Fruit fly (Drosophila melanogaster): ENCODE measurements around the gene ppk11.

Gene ppk11

DNA sequence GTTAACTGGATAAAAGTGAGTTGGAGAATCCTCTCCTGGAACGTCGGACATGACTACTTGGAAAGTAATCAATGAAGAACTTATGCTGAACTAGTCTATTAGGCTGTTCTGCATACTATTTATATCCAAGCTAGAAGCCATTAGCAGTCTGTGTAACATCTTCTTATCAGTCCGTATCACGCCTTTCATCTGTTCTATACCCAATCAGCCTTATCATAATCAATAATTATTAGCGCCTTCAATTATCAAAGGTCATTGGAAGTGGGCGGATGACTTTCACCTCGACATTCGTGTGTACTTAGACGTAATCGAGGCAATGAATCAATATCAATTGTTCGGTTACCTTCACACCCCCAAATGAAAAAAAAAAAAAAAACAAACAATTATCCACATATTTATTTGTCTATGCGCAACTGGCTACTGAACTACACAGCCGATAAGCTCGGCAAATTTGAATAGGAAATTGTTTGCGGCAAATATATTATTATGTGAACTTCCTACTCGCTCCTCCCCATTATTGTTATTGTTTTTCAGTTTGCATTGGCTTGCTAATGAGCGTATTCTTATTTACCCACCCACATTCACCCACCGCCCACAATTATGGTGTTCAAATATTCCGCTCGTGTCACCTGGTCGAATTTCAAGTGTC is at the start of gene ppk11, which contains the start of gene ppk16:
Gene ppk11, minus strand, starts transcription at position 51 of the 649 bp plus-strand sequence.
Gene ppk16, minus strand, starts transcription at position 51 of the 649 bp plus-strand sequence.
- TF ChIP-seq rn (GFP tag; IDR thresholded peaks at IDR 0.05) (no peak), Ets98B (GFP tag; IDR thresholded peaks at IDR 0.05) (no peak), CG9948 (tag; optimal IDR thresholded peaks at IDR 0.05) (no peak), fd96Ca (GFP tag; IDR thresholded peaks at IDR 0.05) (no peak)

DNA sequence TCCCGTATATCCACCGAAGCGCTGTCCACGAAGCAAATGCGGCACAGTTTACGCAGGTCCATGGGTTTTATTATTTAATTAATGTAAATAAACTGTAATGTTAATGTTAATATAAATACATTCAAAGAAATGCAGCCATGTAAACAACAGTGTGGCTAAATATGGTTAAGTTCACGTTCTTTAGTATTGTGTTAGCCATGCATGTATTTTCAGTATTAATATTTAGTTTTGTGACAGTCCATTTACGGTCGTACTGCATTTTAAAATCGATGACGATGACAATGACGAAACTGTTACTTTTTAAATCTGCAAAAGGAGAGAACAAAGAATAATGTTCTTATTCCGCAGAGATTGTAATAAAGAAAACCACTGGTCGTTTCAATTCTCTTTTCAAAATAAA is 18.1 kb upstream of the ppk11 start, which contains the start of gene CG13123:
Gene CG13123, minus strand, starts transcription at position 163 of the 400 bp plus-strand sequence.
- TF ChIP-seq D1 (tag; optimal IDR thresholded peaks at IDR 0.05): peak; percentile 54
- TF ChIP-seq CG9948 (tag; optimal IDR thresholded peaks at IDR 0.05): no peak

DNA sequence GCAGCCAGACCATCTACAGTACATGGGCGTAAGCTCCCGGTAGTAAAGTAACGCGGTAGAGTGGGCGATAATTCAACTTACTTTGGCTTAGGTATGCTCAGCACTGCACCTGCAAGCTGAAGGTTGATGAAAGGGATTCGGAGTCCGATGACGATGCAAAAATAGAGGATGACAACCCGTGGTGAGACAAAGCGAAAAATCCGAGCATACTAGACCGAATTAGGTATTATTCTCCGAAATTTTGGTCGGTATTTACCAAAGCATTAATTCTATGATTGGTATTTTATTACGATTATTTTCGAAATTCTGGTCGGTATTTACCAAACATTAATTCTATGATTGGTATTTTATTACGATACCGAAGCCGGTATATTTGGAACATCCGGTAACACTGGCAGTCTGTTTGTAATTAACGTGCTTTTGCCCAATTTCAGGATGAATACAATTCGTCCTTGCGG is 15.7 kb upstream of the ppk11 start, which contains the start of gene CG4036:
Gene CG4036, plus strand, starts transcription at position 348 of the 458 bp plus-strand sequence.
- TF ChIP-seq Pif1A (GFP tag; optimal IDR thresholded peaks at IDR 0.05) (no peak), CG12605 (GFP tag; IDR thresholded peaks at IDR 0.05) (no peak), CG4496 (GFP tag; IDR thresholded peaks at IDR 0.05) (no peak), CG32121 (GFP tag; IDR thresholded peaks at IDR 0.05) (peak; percentile 32; the same call in 1 of the 2 replicates), fd96Ca (GFP tag; IDR thresholded peaks at IDR 0.05) (no peak), EcR (GFP tag; optimal IDR thresholded peaks at IDR 0.05) (peak; percentile 38)

DNA sequence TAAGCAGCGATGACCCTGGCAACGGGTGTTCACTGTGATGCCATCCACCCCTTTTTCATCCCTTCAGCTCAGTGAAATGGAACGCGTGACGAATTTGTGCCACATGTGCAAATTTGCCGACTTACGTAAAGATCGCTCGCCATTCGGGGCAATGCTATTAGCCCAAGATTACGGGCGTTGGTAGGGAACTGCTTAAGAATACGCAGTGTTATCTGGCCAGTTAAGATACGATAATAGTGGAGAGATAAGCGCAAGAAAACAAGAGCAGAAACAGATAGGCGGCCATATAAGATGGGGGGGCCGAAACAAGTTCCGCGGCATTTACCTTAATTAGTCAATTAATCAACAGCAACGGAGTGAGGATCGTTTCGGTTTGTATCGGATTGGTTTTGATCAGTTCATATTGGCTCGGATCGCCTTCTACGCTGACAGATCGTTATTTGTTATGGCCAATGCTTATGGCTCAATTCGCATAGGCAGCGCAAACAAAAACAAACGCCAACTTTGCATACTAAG is 11.1 kb upstream of the ppk11 start:
- TF ChIP-seq EcR (GFP tag; optimal IDR thresholded peaks at IDR 0.05) (peak; percentile 88), CG14655 (GFP tag; optimal IDR thresholded peaks at IDR 0.05) (no peak), CG17806 (tag; optimal IDR thresholded peaks at IDR 0.05) (no peak)

DNA sequence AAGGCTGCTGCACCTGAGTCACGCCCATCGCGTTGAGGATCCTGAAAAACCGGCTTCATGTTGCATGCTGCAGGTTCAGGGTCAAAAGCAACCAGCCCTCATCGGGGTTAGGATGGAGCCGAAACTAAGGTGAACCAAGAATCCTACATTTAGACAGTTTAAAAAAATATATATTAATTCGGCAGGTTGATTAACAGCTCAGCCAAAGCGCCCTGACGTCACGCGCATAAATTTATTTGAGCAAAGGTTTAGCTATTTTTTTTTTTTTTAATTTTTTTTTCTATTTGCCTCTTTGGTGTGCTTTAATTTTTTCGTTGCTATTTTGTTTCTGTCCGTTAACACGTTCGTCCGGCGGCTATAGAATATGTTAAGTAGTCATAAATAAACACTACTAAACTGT is 9.6 kb upstream of the ppk11 start:
- TF ChIP-seq CG14655 (GFP tag; optimal IDR thresholded peaks at IDR 0.05) (no peak), CG34367 (tag; optimal IDR thresholded peaks at IDR 0.05) (no peak), CG10348 (GFP tag; IDR thresholded peaks at IDR 0.05) (no peak), CG32121 (GFP tag; IDR thresholded peaks at IDR 0.05) (no peak), fd96Ca (GFP tag; IDR thresholded peaks at IDR 0.05) (no peak), CG4496 (GFP tag; IDR thresholded peaks at IDR 0.05) (no peak), CG9948 (tag; optimal IDR thresholded peaks at IDR 0.05) (no peak), EcR (GFP tag; optimal IDR thresholded peaks at IDR 0.05) (no peak), CG8159 (tag; optimal IDR thresholded peaks at IDR 0.05) (peak; percentile 91), Ets98B (GFP tag; IDR thresholded peaks at IDR 0.05) (no peak), D1 (tag; optimal IDR thresholded peaks at IDR 0.05) (peak; percentile 5), rn (GFP tag; IDR thresholded peaks at IDR 0.05) (no peak)

DNA sequence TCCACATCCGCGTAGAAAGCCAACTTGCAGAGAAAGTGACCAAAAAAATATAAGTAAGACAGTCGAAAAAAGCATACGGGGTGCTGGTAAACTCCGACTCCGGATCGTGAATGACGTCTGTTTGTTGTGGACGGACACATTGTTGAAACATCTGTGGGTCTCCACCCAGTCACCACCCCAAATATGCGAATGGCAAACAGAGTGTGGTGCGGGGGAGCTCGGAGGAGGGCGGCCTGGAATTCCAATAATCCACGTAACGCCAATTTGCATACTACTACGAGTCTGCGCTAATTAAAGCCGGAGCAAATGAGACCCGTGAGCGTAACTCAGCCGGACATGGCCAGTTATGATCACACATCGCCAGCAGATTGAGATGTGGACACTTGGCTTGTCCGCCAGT is 8.3 kb upstream of the ppk11 start:
- no peak for TF ChIP-seq CG15710 (tag; optimal IDR thresholded peaks at IDR 0.05)
- no peak for TF ChIP-seq CG8159 (tag; optimal IDR thresholded peaks at IDR 0.05)
- no peak for TF ChIP-seq CG10348 (GFP tag; IDR thresholded peaks at IDR 0.05)
- TF ChIP-seq Pif1A (GFP tag; optimal IDR thresholded peaks at IDR 0.05): no peak
- TF ChIP-seq CG34367 (tag; optimal IDR thresholded peaks at IDR 0.05): no peak
- no peak for TF ChIP-seq CG32121 (GFP tag; IDR thresholded peaks at IDR 0.05)
- TF ChIP-seq EcR (GFP tag; optimal IDR thresholded peaks at IDR 0.05): no peak
- no peak for TF ChIP-seq CG8301 (tag; optimal IDR thresholded peaks at IDR 0.05)
- no peak for TF ChIP-seq Ets98B (GFP tag; IDR thresholded peaks at IDR 0.05)
- TF ChIP-seq fd96Ca (GFP tag; IDR thresholded peaks at IDR 0.05): no peak
- no peak for TF ChIP-seq D1 (tag; optimal IDR thresholded peaks at IDR 0.05)
- no peak for TF ChIP-seq CG12605 (GFP tag; IDR thresholded peaks at IDR 0.05)
- no peak for TF ChIP-seq CG17806 (tag; optimal IDR thresholded peaks at IDR 0.05)
- TF ChIP-seq rn (GFP tag; IDR thresholded peaks at IDR 0.05): no peak
- TF ChIP-seq CG4496 (GFP tag; IDR thresholded peaks at IDR 0.05): no peak
- TF ChIP-seq Pif1B (GFP tag; optimal IDR thresholded peaks at IDR 0.05): no peak
- no peak for TF ChIP-seq gl (tag; optimal IDR thresholded peaks at IDR 0.05)
- TF ChIP-seq Snoo (tag; optimal IDR thresholded peaks at IDR 0.05): no peak

DNA sequence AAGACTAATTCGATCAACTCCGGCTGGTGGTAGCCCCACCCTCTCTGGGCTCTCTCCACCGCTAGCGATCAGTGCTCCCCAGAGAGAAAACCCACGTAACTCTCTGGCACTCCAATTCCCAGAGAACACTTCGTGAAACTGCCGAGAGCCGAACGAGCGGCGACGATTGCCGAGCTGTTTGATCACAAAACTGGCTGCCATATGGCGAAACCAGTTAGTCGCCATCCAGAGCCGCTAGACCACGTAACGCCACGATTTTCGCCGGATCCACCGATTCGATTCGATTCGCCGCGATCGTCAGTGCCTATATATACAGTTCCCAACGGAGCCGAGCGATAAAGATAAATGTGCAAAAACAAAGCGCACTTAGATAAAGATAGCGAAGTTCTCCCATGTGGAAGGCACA is 7.3 kb upstream of the ppk11 start, which contains the start of gene IP3K1:
Gene IP3K1, plus strand, starts transcription at position 209 of the 406 bp plus-strand sequence.
- TF ChIP-seq CG9948 (tag; optimal IDR thresholded peaks at IDR 0.05) (no peak), Pif1A (GFP tag; optimal IDR thresholded peaks at IDR 0.05) (peak; percentile 56), CG15710 (tag; optimal IDR thresholded peaks at IDR 0.05) (peak; percentile 26), CG8301 (tag; optimal IDR thresholded peaks at IDR 0.05) (no peak), Snoo (tag; optimal IDR thresholded peaks at IDR 0.05) (peak; percentile 29), CG17806 (tag; optimal IDR thresholded peaks at IDR 0.05) (no peak), CG14655 (GFP tag; optimal IDR thresholded peaks at IDR 0.05) (no peak), CG12605 (GFP tag; IDR thresholded peaks at IDR 0.05) (peak; percentile 69), Pif1B (GFP tag; optimal IDR thresholded peaks at IDR 0.05) (peak; percentile 62), CG4496 (GFP tag; IDR thresholded peaks at IDR 0.05) (peak; percentile 68), gl (tag; optimal IDR thresholded peaks at IDR 0.05) (peak; percentile 55), CG10348 (GFP tag; IDR thresholded peaks at IDR 0.05) (no peak), CG34367 (tag; optimal IDR thresholded peaks at IDR 0.05) (no peak), fd96Ca (GFP tag; IDR thresholded peaks at IDR 0.05) (peak; percentile 76; the same call in 2 of the 3 replicates), Ets98B (GFP tag; IDR thresholded peaks at IDR 0.05) (peak; percentile 76), CG32121 (GFP tag; IDR thresholded peaks at IDR 0.05) (peak; percentile 80), EcR (GFP tag; optimal IDR thresholded peaks at IDR 0.05) (peak; percentile 95), D1 (tag; optimal IDR thresholded peaks at IDR 0.05) (no peak), CG13204 (GFP tag; optimal IDR thresholded peaks at IDR 0.05) (peak; percentile 51), CG8159 (tag; optimal IDR thresholded peaks at IDR 0.05) (peak; percentile 17), rn (GFP tag; IDR thresholded peaks at IDR 0.05) (no peak)

Data from whole organism, pupa.